Worm (Caenorhabditis elegans): Measurements from ENCODE around the gene lec-5.

DNA sequence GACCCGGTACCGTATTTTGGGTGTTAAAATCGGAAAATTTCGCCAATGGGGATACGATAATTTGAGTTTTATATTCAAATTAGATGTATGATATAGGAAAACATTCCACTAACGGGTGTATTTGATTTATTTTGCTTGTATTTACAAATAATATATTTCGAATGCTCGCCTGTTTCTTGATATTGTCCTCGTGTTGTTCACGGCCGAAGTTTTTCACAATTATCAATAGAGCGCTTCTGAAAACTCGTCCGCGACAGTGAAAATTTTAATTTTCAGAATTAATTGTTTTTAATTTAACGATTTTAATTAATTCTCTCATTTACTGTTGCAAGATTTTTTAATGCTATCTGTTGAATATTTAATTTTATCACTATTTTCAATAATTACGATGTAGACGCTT lies 21.2 kb downstream of the lec-5 start:
- TF ChIP-seq flh-1 (GFP tag; optimal IDR thresholded peaks at IDR 0.05) (no peak), lin-13 (tag; optimal IDR thresholded peaks at IDR 0.05) (no peak), unc-62 (GFP tag; optimal IDR thresholded peaks at IDR 0.05) (no peak), ztf-11 (tag; optimal IDR thresholded peaks at IDR 0.05) (no peak), nhr-76 (tag; optimal IDR thresholded peaks at IDR 0.05) (no peak), elt-3 (tag; optimal IDR thresholded peaks at IDR 0.05) (no peak), lsy-2 (tag; optimal IDR thresholded peaks at IDR 0.05) (no peak)
